Worm (Caenorhabditis elegans) whole organism, early embryonic: ENCODE measurements around the gene srj-26.

Source experiments
- B0310.2 ChIP-seq: sonication (generic microtip); optimal IDR thresholded peaks from 2 replicates; lab custom pipeline; 2016; ENCODE audit warnings: mild to moderate bottlenecking, missing genetic modification characterization, missing compliant biosample characterization
- F13C5.2 ChIP-seq: sonication (generic microtip); optimal IDR thresholded peaks from 2 replicates; lab custom pipeline; 2017; ENCODE audit warnings: mild to moderate bottlenecking, missing genetic modification characterization, inconsistent platforms, missing compliant biosample characterization
- aly-1 ChIP-seq: sonication (generic microtip); optimal IDR thresholded peaks from 2 replicates; lab custom pipeline; 2016; ENCODE audit warnings: missing genetic modification characterization, missing compliant biosample characterization
- ama-1 ChIP-seq: fragments of 150-350 bp; optimal IDR thresholded peaks from 2 replicates; lab custom pipeline; 2014
- ceh-13 ChIP-seq: fragments of 200-800 bp; sonication (Bioruptor generic); optimal IDR thresholded peaks from 2 replicates; lab custom pipeline; 2018; ENCODE audit warnings: mild to moderate bottlenecking, missing genetic modification characterization, missing compliant biosample characterization
- ceh-36 ChIP-seq: sonication (generic microtip); optimal IDR thresholded peaks from 2 replicates; lab custom pipeline; 2016; ENCODE audit warnings: missing genetic modification characterization, inconsistent platforms, missing compliant biosample characterization
- ets-7 ChIP-seq: sonication (generic microtip); optimal IDR thresholded peaks from 2 replicates; lab custom pipeline; 2016; ENCODE audit warnings: missing genotype, missing genetic modification characterization, missing compliant biosample characterization
- flt-1 ChIP-seq: fragments of 200-800 bp; sonication (Bioruptor generic); IDR thresholded peaks from 2 replicates; pipeline ENCODE4 v1.3.6; 2022; ENCODE audit warnings: missing genetic modification characterization, missing compliant biosample characterization
- hmbx-1 ChIP-seq: sonication (generic microtip); optimal IDR thresholded peaks from 2 replicates; lab custom pipeline; 2016; ENCODE audit warnings: mild to moderate bottlenecking, missing genetic modification characterization, missing compliant biosample characterization
- hmg-4 ChIP-seq: fragments of 200-800 bp; sonication (Bioruptor generic); optimal IDR thresholded peaks from 2 replicates; lab custom pipeline; 2018; ENCODE audit warnings: mild to moderate bottlenecking, missing genetic modification characterization, missing compliant biosample characterization
- hnd-1 ChIP-seq: sonication (generic microtip); optimal IDR thresholded peaks from 2 replicates; lab custom pipeline; 2016; ENCODE audit warnings: missing genetic modification characterization, missing compliant biosample characterization
- pes-1 ChIP-seq: fragments of 200-800 bp; sonication (Bioruptor generic); IDR thresholded peaks from 2 replicates; pipeline ENCODE4 v1.3.6; 2022; ENCODE audit warnings: missing genetic modification reagents, missing genetic modification characterization, missing compliant biosample characterization
- scrt-1 ChIP-seq: fragments of 200-800 bp; sonication (Bioruptor generic); IDR thresholded peaks from 2 replicates; pipeline ENCODE4 v1.3.6; 2022; ENCODE audit warnings: missing genetic modification characterization, missing compliant biosample characterization
- sea-1 ChIP-seq: fragments of 200-800 bp; sonication (Bioruptor generic); conservative IDR thresholded peaks from 2 replicates; pipeline ENCODE4 v1.3.6; 2022; ENCODE audit warnings: missing genetic modification characterization, missing compliant biosample characterization
- tbx-11 ChIP-seq: fragments of 200-800 bp; sonication (Bioruptor generic); IDR thresholded peaks from 2 replicates; pipeline ENCODE4 v1.3.6; 2022; ENCODE audit warnings: missing genetic modification characterization, missing compliant biosample characterization
- tbx-37 ChIP-seq: fragments of 200-800 bp; sonication (Bioruptor generic); conservative IDR thresholded peaks from 2 replicates; pipeline ENCODE4 v1.3.6; 2022; ENCODE audit warnings: missing genetic modification reagents, missing genetic modification characterization, missing compliant biosample characterization
- tra-4 ChIP-seq: sonication (generic microtip); optimal IDR thresholded peaks from 2 replicates; lab custom pipeline; 2017; ENCODE audit warnings: missing genetic modification characterization, missing compliant biosample characterization

Gene srj-26

ce11 chrV:18420797-18421196 lies at the start of gene srj-26:
Gene srj-26 (plus strand): TSS chrV:18421097.
- TF ChIP-seq ceh-13 (GFP tag; lab: Kevin White, UChicago), result no peak
- TF ChIP-seq tbx-11 (GFP tag; lab: Robert Waterston, UW), result no peak
- TF ChIP-seq sea-1 (GFP tag; lab: Robert Waterston, UW), result no peak
- TF ChIP-seq ama-1, result no peak
- no peak for TF ChIP-seq ceh-36
- no peak for TF ChIP-seq B0310.2 (tag; lab: Kevin White, UChicago)
- TF ChIP-seq pes-1 (GFP tag; lab: Robert Waterston, UW), result no peak
- TF ChIP-seq hnd-1 (tag; lab: Kevin White, UChicago), result no peak
- no peak for TF ChIP-seq hmbx-1 (tag; lab: Kevin White, UChicago)
- TF ChIP-seq ets-7 (tag; lab: Kevin White, UChicago), result no peak
- TF ChIP-seq aly-1 (tag; lab: Kevin White, UChicago), result no peak

- TF ChIP-seq hmbx-1 (tag; lab: Kevin White, UChicago), result no peak
- no peak for TF ChIP-seq hnd-1 (tag; lab: Kevin White, UChicago)
- TF ChIP-seq tbx-11 (GFP tag; lab: Robert Waterston, UW), result no peak
- TF ChIP-seq tra-4 (tag; lab: Kevin White, UChicago), result no peak
- no peak for TF ChIP-seq ama-1
- no peak for TF ChIP-seq ceh-36
- TF ChIP-seq ceh-13 (GFP tag; lab: Kevin White, UChicago), result no peak
- TF ChIP-seq pes-1 (GFP tag; lab: Robert Waterston, UW), result no peak
- no peak for TF ChIP-seq ets-7 (tag; lab: Kevin White, UChicago)
- no peak for TF ChIP-seq flt-1 (GFP tag; lab: Robert Waterston, UW)
Observed at ce11 chrV:18371579-18371978, 49.3 kb upstream of the srj-26 start, which contains the start of gene C08E8.4. Gene C08E8.4 (plus strand): TSS chrV:18371846.

- TF ChIP-seq ets-7 (tag; lab: Kevin White, UChicago) (no peak), flt-1 (GFP tag; lab: Robert Waterston, UW) (no peak), aly-1 (tag; lab: Kevin White, UChicago) (no peak), hnd-1 (tag; lab: Kevin White, UChicago) (no peak), hmg-4 (GFP tag; lab: Kevin White, UChicago) (no peak), ceh-36 (no peak)
Observed at ce11 chrV:18374194-18374593, 46.7 kb upstream of the srj-26 start, which contains the start of gene Y51A2B.2. Gene Y51A2B.2 (plus strand): TSS chrV:18374494.

- TF ChIP-seq sea-1 (GFP tag; lab: Robert Waterston, UW), result no peak
- no peak for TF ChIP-seq ceh-13 (GFP tag; lab: Kevin White, UChicago)
- no peak for TF ChIP-seq scrt-1 (GFP tag; lab: Robert Waterston, UW)
- no peak for TF ChIP-seq tbx-37 (GFP tag; lab: Robert Waterston, UW)
- no peak for TF ChIP-seq hmbx-1 (tag; lab: Kevin White, UChicago)
- no peak for TF ChIP-seq ceh-36
- TF ChIP-seq tra-4 (tag; lab: Kevin White, UChicago), result no peak
- no peak for TF ChIP-seq ama-1
- TF ChIP-seq flt-1 (GFP tag; lab: Robert Waterston, UW), result no peak
- TF ChIP-seq B0310.2 (tag; lab: Kevin White, UChicago), result no peak
Observed at ce11 chrV:18375551-18375950, 45.3 kb upstream of the srj-26 start.

- TF ChIP-seq tbx-11 (GFP tag; lab: Robert Waterston, UW) (no peak), flt-1 (GFP tag; lab: Robert Waterston, UW) (no peak), F13C5.2 (tag; lab: Kevin White, UChicago) (no peak), ceh-36 (no peak), B0310.2 (tag; lab: Kevin White, UChicago) (no peak), ama-1 (no peak), hmg-4 (GFP tag; lab: Kevin White, UChicago) (no peak), tra-4 (tag; lab: Kevin White, UChicago) (no peak), aly-1 (tag; lab: Kevin White, UChicago) (no peak), ets-7 (tag; lab: Kevin White, UChicago) (no peak), hmbx-1 (tag; lab: Kevin White, UChicago) (no peak), sea-1 (GFP tag; lab: Robert Waterston, UW) (no peak)
Observed at ce11 chrV:18378819-18379218, 42.1 kb upstream of the srj-26 start, which contains the start of gene Y51A2B.8. Gene Y51A2B.8 (plus strand): TSS chrV:18379119.

ce11 chrV:18382590-18382989 lies 38.3 kb upstream of the srj-26 start, which contains the start of gene nhr-288:
Gene nhr-288 (minus strand): TSS chrV:18382690.
- no peak for TF ChIP-seq tra-4 (tag; lab: Kevin White, UChicago)
- no peak for TF ChIP-seq ceh-36
- TF ChIP-seq ets-7 (tag; lab: Kevin White, UChicago), result no peak
- no peak for TF ChIP-seq hnd-1 (tag; lab: Kevin White, UChicago)
- no peak for TF ChIP-seq hmg-4 (GFP tag; lab: Kevin White, UChicago)
- no peak for TF ChIP-seq pes-1 (GFP tag; lab: Robert Waterston, UW)
- no peak for TF ChIP-seq ceh-13 (GFP tag; lab: Kevin White, UChicago)
- no peak for TF ChIP-seq hmbx-1 (tag; lab: Kevin White, UChicago)
- no peak for TF ChIP-seq aly-1 (tag; lab: Kevin White, UChicago)
- TF ChIP-seq F13C5.2 (tag; lab: Kevin White, UChicago), result no peak
- no peak for TF ChIP-seq sea-1 (GFP tag; lab: Robert Waterston, UW)
- TF ChIP-seq ama-1, result no peak
- TF ChIP-seq tbx-11 (GFP tag; lab: Robert Waterston, UW), result no peak
- TF ChIP-seq flt-1 (GFP tag; lab: Robert Waterston, UW), result no peak

ce11 chrV:18389046-18389445 lies 31.9 kb upstream of the srj-26 start, which contains the start of the genes Y51A2B.4 and Y51A2B.5:
Gene Y51A2B.4 (minus strand): TSS chrV:18389146.
Gene Y51A2B.5 (plus strand): TSS chrV:18389277.
- TF ChIP-seq ets-7 (tag; lab: Kevin White, UChicago) (no peak), tbx-11 (GFP tag; lab: Robert Waterston, UW) (no peak), hmbx-1 (tag; lab: Kevin White, UChicago) (no peak), B0310.2 (tag; lab: Kevin White, UChicago) (no peak), hmg-4 (GFP tag; lab: Kevin White, UChicago) (no peak), F13C5.2 (tag; lab: Kevin White, UChicago) (no peak), pes-1 (GFP tag; lab: Robert Waterston, UW) (no peak), flt-1 (GFP tag; lab: Robert Waterston, UW) (no peak), scrt-1 (GFP tag; lab: Robert Waterston, UW) (no peak), ceh-13 (GFP tag; lab: Kevin White, UChicago) (no peak), tbx-37 (GFP tag; lab: Robert Waterston, UW) (no peak), aly-1 (tag; lab: Kevin White, UChicago) (no peak), ama-1 (no peak)
